Worm (Caenorhabditis elegans) whole organism, L2 larva: ENCODE data around the gene R10E11.5.

Source experiments
- C34F6.9 ChIP-seq: fragments of 150-350 bp; optimal IDR thresholded peaks from 2 replicates; lab custom pipeline; 2014; ENCODE audit warnings: missing biosample characterization, missing genetic modification characterization
- F13H6.1 ChIP-seq: sonication (generic microtip); optimal IDR thresholded peaks from 2 replicates; lab custom pipeline; 2016; ENCODE audit warnings: missing genetic modification characterization, missing compliant biosample characterization
- Y55F3AM.14 ChIP-seq: fragments of 200-800 bp; sonication (Bioruptor generic); optimal IDR thresholded peaks from 2 replicates; lab custom pipeline; 2018; ENCODE audit warnings: mild to moderate bottlenecking, missing genetic modification characterization, missing compliant biosample characterization
- ZK546.5 ChIP-seq: sonication (generic microtip); optimal IDR thresholded peaks from 2 replicates; lab custom pipeline; 2017; ENCODE audit warnings: missing biosample characterization, missing genetic modification characterization
- alr-1 ChIP-seq: fragments of 150-350 bp; optimal IDR thresholded peaks from 2 replicates; lab custom pipeline; 2014; ENCODE audit warnings: missing biosample characterization, missing genetic modification characterization
- aly-2 ChIP-seq: fragments of 150-350 bp; optimal IDR thresholded peaks from 2 replicates; lab custom pipeline; 2014; ENCODE audit warnings: missing biosample characterization, missing genetic modification characterization
- ceh-16 ChIP-seq: fragments of 150-350 bp; optimal IDR thresholded peaks from 2 replicates; lab custom pipeline; 2014; ENCODE audit warnings: missing biosample characterization, missing genetic modification characterization
- ceh-82 ChIP-seq: fragments of 150-350 bp; optimal IDR thresholded peaks from 2 replicates; lab custom pipeline; 2014; ENCODE audit warnings: missing biosample characterization, missing genetic modification characterization
- crh-2 ChIP-seq: sonication (generic microtip); optimal IDR thresholded peaks from 2 replicates; lab custom pipeline; 2017; ENCODE audit warnings: missing biosample characterization, missing genetic modification characterization
- dmd-4 ChIP-seq: sonication (generic microtip); optimal IDR thresholded peaks from 2 replicates; lab custom pipeline; 2017; ENCODE audit warnings: missing biosample characterization, missing genetic modification characterization
- elt-3 ChIP-seq: sonication (generic microtip); optimal IDR thresholded peaks from 2 replicates; lab custom pipeline; 2017; ENCODE audit warnings: missing biosample characterization, missing genetic modification characterization
- fos-1 ChIP-seq: fragments of 150-350 bp; optimal IDR thresholded peaks from 2 replicates; lab custom pipeline; 2014; ENCODE audit warnings: missing biosample characterization, missing genetic modification characterization
- gmeb-1 ChIP-seq: fragments of 150-350 bp; optimal IDR thresholded peaks from 2 replicates; lab custom pipeline; 2014; ENCODE audit warnings: missing biosample characterization, missing genetic modification characterization
- lin-11 ChIP-seq: fragments of 150-350 bp; sonication (generic microtip); optimal IDR thresholded peaks from 2 replicates; lab custom pipeline; 2014; ENCODE audit warnings: missing biosample characterization, missing genetic modification characterization, inconsistent platforms, mixed read lengths
- lin-13 ChIP-seq: fragments of 150-350 bp; optimal IDR thresholded peaks from 2 replicates; lab custom pipeline; 2014; ENCODE audit warnings: missing biosample characterization, missing genetic modification reagents, missing genetic modification characterization
- lin-39 ChIP-seq: fragments of 150-350 bp; optimal IDR thresholded peaks from 2 replicates; lab custom pipeline; 2014; ENCODE audit warnings: missing biosample characterization, missing genetic modification reagents, missing genetic modification characterization
- lsy-2 ChIP-seq, 2 experiments: fragments of 150-350 bp in 1 of 2; sonication (generic microtip) in 1 of 2; optimal IDR thresholded peaks; 2 replicates each; lab custom pipeline; 2014 to 2017; ENCODE audit warnings: missing biosample characterization in 2 of 2, missing genetic modification characterization in 2 of 2
- mbf-1 ChIP-seq: sonication (generic microtip); optimal IDR thresholded peaks from 2 replicates; lab custom pipeline; 2017; ENCODE audit warnings: missing biosample characterization, missing genetic modification characterization
- nhr-11 ChIP-seq: fragments of 150-350 bp; optimal IDR thresholded peaks from 2 replicates; lab custom pipeline; 2014; ENCODE audit warnings: missing biosample characterization, missing genetic modification characterization
- nhr-129 ChIP-seq: fragments of 150-350 bp; optimal IDR thresholded peaks from 2 replicates; lab custom pipeline; 2014; ENCODE audit warnings: missing biosample characterization, missing genetic modification characterization
- nhr-21 ChIP-seq: fragments of 150-350 bp; optimal IDR thresholded peaks from 2 replicates; lab custom pipeline; 2014; ENCODE audit warnings: missing biosample characterization, missing genetic modification characterization
- nhr-237 ChIP-seq: fragments of 150-350 bp; optimal IDR thresholded peaks from 2 replicates; lab custom pipeline; 2014; ENCODE audit warnings: missing biosample characterization, missing genetic modification characterization
- nhr-25 ChIP-seq: fragments of 150-350 bp; sonication (generic microtip); optimal IDR thresholded peaks from 3 replicates; lab custom pipeline; 2014; ENCODE audit warnings: missing biosample characterization, missing genetic modification characterization
- nhr-77 ChIP-seq: fragments of 150-350 bp; optimal IDR thresholded peaks from 2 replicates; lab custom pipeline; 2014; ENCODE audit warnings: missing biosample characterization, missing genetic modification characterization
- sem-4 ChIP-seq: fragments of 150-350 bp; optimal IDR thresholded peaks from 2 replicates; lab custom pipeline; 2014; ENCODE audit warnings: missing biosample characterization, missing genetic modification reagents, missing genetic modification characterization
- skn-1 ChIP-seq: sonication (generic microtip); optimal IDR thresholded peaks from 2 replicates; lab custom pipeline; 2017; ENCODE audit warnings: missing biosample characterization, missing genetic modification characterization
- sma-9 ChIP-seq, 2 experiments: fragments of 150-350 bp in 1 of 2; sonication (generic microtip) in 1 of 2; optimal IDR thresholded peaks; 2 replicates each; lab custom pipeline; 2014 to 2016; ENCODE audit warnings: missing genetic modification characterization in 2 of 2, mild to moderate bottlenecking in 1 of 2, missing biosample characterization in 1 of 2, missing compliant biosample characterization in 1 of 2, missing genetic modification reagents in 1 of 2, moderate library complexity in 1 of 2
- unc-39 ChIP-seq: fragments of 150-350 bp; optimal IDR thresholded peaks from 2 replicates; lab custom pipeline; 2014; ENCODE audit warnings: missing biosample characterization, missing genetic modification characterization
- unc-55 ChIP-seq: fragments of 150-350 bp; sonication (generic microtip); optimal IDR thresholded peaks from 3 replicates; lab custom pipeline; 2014; ENCODE audit warnings: missing biosample characterization, missing genetic modification reagents, missing genetic modification characterization
- zag-1 ChIP-seq: fragments of 150-350 bp; optimal IDR thresholded peaks from 2 replicates; lab custom pipeline; 2014; ENCODE audit warnings: missing biosample characterization, missing genetic modification characterization
- ztf-1 ChIP-seq: fragments of 200-800 bp; sonication (Bioruptor generic); conservative IDR thresholded peaks from 2 replicates; pipeline ENCODE4 v1.3.6; 2022; ENCODE audit warnings: missing genetic modification characterization, missing compliant biosample characterization
- ztf-11 ChIP-seq: sonication (generic microtip); optimal IDR thresholded peaks from 2 replicates; lab custom pipeline; 2017; ENCODE audit warnings: missing biosample characterization, missing genetic modification characterization
- ztf-4 ChIP-seq: fragments of 150-350 bp; optimal IDR thresholded peaks from 2 replicates; lab custom pipeline; 2014; ENCODE audit warnings: missing biosample characterization, missing genetic modification characterization

Gene R10E11.5

ce11 chrIII:9743239-9743638, 46.2 kb downstream of the R10E11.5 start, which contains the start of gene T05G5.1:
Gene T05G5.1 (minus strand): TSS chrIII:9743339.
- TF ChIP-seq ceh-16 (tag; lab: Kevin White, UChicago) (no peak), ztf-1 (GFP tag; lab: Robert Waterston, UW) (no peak), sem-4 (tag; lab: Kevin White, UChicago) (no peak), ztf-4 (tag; lab: Kevin White, UChicago) (no peak), nhr-21 (tag; lab: Kevin White, UChicago) (no peak), mbf-1 (tag; lab: Kevin White, UChicago) (no peak), F13H6.1 (tag; lab: Kevin White, UChicago) (no peak), unc-55 (GFP tag; lab: Kevin White, UChicago) (no peak), gmeb-1 (tag; lab: Kevin White, UChicago) (no peak), sma-9 (GFP tag; optimal IDR thresholded peaks at IDR 0.05; lab: Kevin White, UChicago) (no peak), sma-9 (tag; optimal IDR thresholded peaks at IDR 0.05; lab: Kevin White, UChicago) (no peak), nhr-129 (no peak), crh-2 (tag; lab: Kevin White, UChicago) (no peak), unc-39 (tag; lab: Kevin White, UChicago) (no peak), elt-3 (tag; lab: Kevin White, UChicago) (no peak), nhr-77 (no peak), aly-2 (no peak), alr-1 (tag; lab: Kevin White, UChicago) (no peak)

ce11 chrIII:9741985-9742384, 47.5 kb downstream of the R10E11.5 start:
- TF ChIP-seq Y55F3AM.14 (GFP tag; lab: Kevin White, UChicago) (no peak), unc-39 (tag; lab: Kevin White, UChicago) (no peak), lsy-2 (tag; optimal IDR thresholded peaks at IDR 0.05; lab: Kevin White, UChicago) (peak in 1 of 2 experiments; percentile 33), F13H6.1 (tag; lab: Kevin White, UChicago) (peak; percentile 73), sma-9 (GFP tag; optimal IDR thresholded peaks at IDR 0.05; lab: Kevin White, UChicago) (peak; percentile 50), sma-9 (tag; optimal IDR thresholded peaks at IDR 0.05; lab: Kevin White, UChicago) (no peak), ZK546.5 (no peak), unc-55 (GFP tag; lab: Kevin White, UChicago) (no peak), zag-1 (tag; lab: Kevin White, UChicago) (no peak), fos-1 (tag; lab: Kevin White, UChicago) (no peak), nhr-237 (tag; lab: Kevin White, UChicago) (no peak), ztf-4 (tag; lab: Kevin White, UChicago) (no peak), nhr-25 (tag; lab: Kevin White, UChicago) (no peak), C34F6.9 (tag; lab: Kevin White, UChicago) (peak; percentile 48), ztf-11 (no peak), nhr-11 (no peak), gmeb-1 (tag; lab: Kevin White, UChicago) (no peak), crh-2 (tag; lab: Kevin White, UChicago) (no peak), dmd-4 (no peak), lin-13 (GFP tag; lab: Kevin White, UChicago) (no peak), ceh-82 (tag; lab: Kevin White, UChicago) (no peak), ztf-1 (GFP tag; lab: Robert Waterston, UW) (no peak), mbf-1 (tag; lab: Kevin White, UChicago) (no peak), nhr-129 (peak; percentile 31), lin-11 (tag; lab: Kevin White, UChicago) (no peak), skn-1 (tag; lab: Kevin White, UChicago) (no peak), nhr-77 (no peak)
- TF ChIP-seq, all 48 proteins: peak for 5

DNA sequence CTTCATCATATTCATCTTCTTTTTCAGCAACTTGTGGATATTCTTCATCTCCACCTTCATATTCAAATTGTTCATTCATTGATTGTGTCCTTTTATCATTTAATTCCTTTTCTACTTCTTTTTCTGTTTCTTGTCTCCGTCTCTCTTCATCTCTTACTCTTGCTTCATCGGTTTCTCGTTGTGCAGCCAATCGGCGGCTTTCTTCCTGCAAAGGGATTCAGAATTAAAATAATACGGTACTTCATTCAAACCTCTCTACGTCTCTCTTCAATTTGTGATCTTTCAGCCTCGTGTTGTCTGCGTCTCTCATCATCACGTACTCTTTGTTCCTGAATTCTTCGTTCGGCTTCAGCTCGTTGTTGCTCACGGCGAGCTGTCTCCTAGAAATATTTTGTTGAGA, 48.8 kb downstream of the R10E11.5 start:
- TF ChIP-seq lsy-2 (tag; optimal IDR thresholded peaks at IDR 0.05; lab: Kevin White, UChicago) = peak in 1 of 2 experiments; percentile 28
- TF ChIP-seq sem-4 (tag; lab: Kevin White, UChicago) = no peak

ce11 chrIII:9738954-9739353, 50.5 kb downstream of the R10E11.5 start, which contains the start of gene hlh-4:
Gene hlh-4 (minus strand): TSS chrIII:9739054.
- TF ChIP-seq lin-39 (tag; lab: Kevin White, UChicago) = no peak
